Fruit fly (Drosophila melanogaster) whole organism, embryonic: ENCODE results near the gene cni.
A peak's percentile ranks its signal among the peaks of the same experiment; 100 is the strongest.

Source experiments
- Antp ChIP-seq: fragments of 200-800 bp; sonication (Bioruptor generic); optimal IDR thresholded peaks from 3 replicates; lab custom pipeline; 2016; ENCODE audit warnings: missing biosample characterization, missing genetic modification characterization
- Atf-2 ChIP-seq: fragments of 200-800 bp; sonication (Bioruptor generic); optimal IDR thresholded peaks from 2 replicates; lab custom pipeline; 2016; ENCODE audit warnings: missing biosample characterization, missing genetic modification characterization
- C15 ChIP-seq: fragments of 200-800 bp; sonication (Bioruptor generic); IDR thresholded peaks from 3 replicates; pipeline ENCODE4 v1.3.6; 2022; ENCODE audit warnings: missing biosample characterization, missing genetic modification characterization
- CG10321 ChIP-seq: fragments of 200-800 bp; sonication (Bioruptor generic); IDR thresholded peaks from 2 replicates; pipeline ENCODE4 v1.3.6; 2022; ENCODE audit warnings: missing biosample characterization, missing genetic modification characterization
- CG10462 ChIP-seq: fragments of 200-800 bp; sonication (Bioruptor generic); optimal IDR thresholded peaks from 2 replicates; lab custom pipeline; 2016; ENCODE audit warnings: missing biosample characterization, missing genetic modification characterization
- CG10565 ChIP-seq: fragments of 200-800 bp; sonication (Bioruptor generic); optimal IDR thresholded peaks from 3 replicates; lab custom pipeline; 2016; ENCODE audit warnings: missing biosample characterization, mild to moderate bottlenecking, missing genetic modification characterization
- CG11085 ChIP-seq: fragments of 200-800 bp; sonication (Bioruptor generic); IDR thresholded peaks from 2 replicates; pipeline ENCODE4 v1.3.6; 2022; ENCODE audit warnings: missing biosample characterization, missing genetic modification characterization
- CG11560 ChIP-seq: fragments of 200-800 bp; sonication (Bioruptor generic); IDR thresholded peaks from 3 replicates; pipeline ENCODE4 v1.3.6; 2022; ENCODE audit warnings: missing biosample characterization, missing genetic modification characterization
- CG12104 ChIP-seq: fragments of 200-800 bp; sonication (Bioruptor generic); optimal IDR thresholded peaks from 3 replicates; lab custom pipeline; 2016; ENCODE audit warnings: missing biosample characterization, missing genetic modification characterization
- CG13123 ChIP-seq: fragments of 200-800 bp; sonication (Bioruptor generic); optimal IDR thresholded peaks from 2 replicates; lab custom pipeline; 2016; ENCODE audit warnings: missing biosample characterization, missing genetic modification characterization
- CG15011 ChIP-seq: fragments of 200-800 bp; sonication (Bioruptor generic); optimal IDR thresholded peaks from 3 replicates; lab custom pipeline; 2018; ENCODE audit warnings: missing biosample characterization, mild to moderate bottlenecking, missing genetic modification characterization
- CG17568 ChIP-seq: fragments of 200-800 bp; sonication (Bioruptor generic); optimal IDR thresholded peaks from 2 replicates; lab custom pipeline; 2018; ENCODE audit warnings: missing biosample characterization, mild to moderate bottlenecking, missing genetic modification characterization, moderate library complexity
- CG31224 ChIP-seq: fragments of 200-800 bp; sonication (Bioruptor generic); IDR thresholded peaks from 2 replicates; pipeline ENCODE4 v1.3.6; 2022; ENCODE audit warnings: missing biosample characterization, missing genetic modification characterization
- CG4730 ChIP-seq: fragments of 200-800 bp; sonication (Bioruptor generic); IDR thresholded peaks from 2 replicates; pipeline ENCODE4 v1.3.6; 2022; ENCODE audit warnings: missing biosample characterization, missing genetic modification characterization
- CG6254 ChIP-seq: fragments of 200-800 bp; sonication (Bioruptor generic); optimal IDR thresholded peaks from 3 replicates; lab custom pipeline; 2017; ENCODE audit warnings: mild to moderate bottlenecking, missing biosample characterization, missing genetic modification reagents, missing genetic modification characterization
- CG6765 ChIP-seq: fragments of 200-800 bp; sonication (Bioruptor generic); optimal IDR thresholded peaks from 3 replicates; lab custom pipeline; 2017; ENCODE audit warnings: missing biosample characterization, mild to moderate bottlenecking, missing genetic modification characterization
- CG7271 ChIP-seq: fragments of 200-800 bp; sonication (Bioruptor generic); optimal IDR thresholded peaks from 2 replicates; lab custom pipeline; 2018; ENCODE audit warnings: missing biosample characterization, mild to moderate bottlenecking, missing genetic modification characterization, moderate library complexity
- CG8089 ChIP-seq: fragments of 200-800 bp; sonication (Bioruptor generic); optimal IDR thresholded peaks from 3 replicates; lab custom pipeline; 2016; ENCODE audit warnings: missing biosample characterization, missing genetic modification characterization
- CG8359 ChIP-seq: fragments of 200-800 bp; sonication (Bioruptor generic); optimal IDR thresholded peaks from 2 replicates; lab custom pipeline; 2017; ENCODE audit warnings: missing biosample characterization, mild to moderate bottlenecking, missing genetic modification characterization, borderline replicate concordance
- CG8924 ChIP-seq: fragments of 200-800 bp; optimal IDR thresholded peaks from 3 replicates; lab custom pipeline; 2019; ENCODE audit warnings: missing biosample characterization, mild to moderate bottlenecking, missing genetic modification characterization, moderate library complexity
- CG9215 ChIP-seq: fragments of 200-800 bp; sonication (Bioruptor generic); IDR thresholded peaks from 2 replicates; pipeline ENCODE4 v1.3.6; 2022; ENCODE audit warnings: missing biosample characterization, missing genetic modification characterization
- CkIIα-i1 ChIP-seq: fragments of 200-800 bp; sonication (Bioruptor generic); IDR thresholded peaks from 2 replicates; pipeline ENCODE4 v1.3.6; 2022; ENCODE audit warnings: missing biosample characterization, missing genetic modification characterization
- Dp ChIP-seq: fragments of 200-800 bp; sonication (Bioruptor generic); optimal IDR thresholded peaks from 2 replicates; lab custom pipeline; 2018; ENCODE audit warnings: missing biosample characterization, mild to moderate bottlenecking, missing genetic modification characterization, moderate library complexity
- Fer2 ChIP-seq: fragments of 200-800 bp; sonication (Bioruptor generic); optimal IDR thresholded peaks from 2 replicates; lab custom pipeline; 2018; ENCODE audit warnings: missing biosample characterization, mild to moderate bottlenecking, missing genetic modification characterization, moderate library complexity
- H15 ChIP-seq: fragments of 200-800 bp; sonication (Bioruptor generic); IDR thresholded peaks from 3 replicates; pipeline ENCODE4 v1.3.6; 2022; ENCODE audit warnings: missing biosample characterization, missing genetic modification characterization
- HLH4C ChIP-seq: fragments of 200-800 bp; sonication (Bioruptor generic); IDR thresholded peaks from 3 replicates; pipeline ENCODE4 v1.3.6; 2022; ENCODE audit warnings: missing biosample characterization, missing genetic modification characterization; ENCODE audit not compliant: partially characterized antibody
- Hey ChIP-seq: fragments of 200-800 bp; sonication (Bioruptor generic); optimal IDR thresholded peaks from 3 replicates; lab custom pipeline; 2018; ENCODE audit warnings: missing biosample characterization, mild to moderate bottlenecking, missing genetic modification characterization
- Kr ChIP-seq: fragments of 200-800 bp; sonication (Bioruptor generic); optimal IDR thresholded peaks from 2 replicates; lab custom pipeline; 2017; ENCODE audit warnings: missing biosample characterization, mild to moderate bottlenecking, missing genetic modification characterization
- Lhr ChIP-seq: fragments of 200-800 bp; sonication (Bioruptor generic); optimal IDR thresholded peaks from 3 replicates; lab custom pipeline; 2017; ENCODE audit warnings: mild to moderate bottlenecking, missing biosample characterization, missing genetic modification reagents, missing genetic modification characterization
- Mad ChIP-seq: fragments of 200-800 bp; sonication (Bioruptor generic); optimal IDR thresholded peaks from 2 replicates; lab custom pipeline; 2016; ENCODE audit warnings: missing biosample characterization, missing genetic modification characterization
- NK7.1 ChIP-seq: fragments of 200-800 bp; sonication (Bioruptor generic); optimal IDR thresholded peaks from 3 replicates; lab custom pipeline; 2016; ENCODE audit warnings: missing biosample characterization, missing genetic modification characterization
- Oaz ChIP-seq: fragments of 200-800 bp; sonication (Bioruptor generic); IDR thresholded peaks from 2 replicates; pipeline ENCODE4 v1.3.6; 2022; ENCODE audit warnings: missing biosample characterization, missing genetic modification characterization
- Opbp ChIP-seq: fragments of 200-800 bp; sonication (Bioruptor generic); IDR thresholded peaks from 3 replicates; pipeline ENCODE4 v1.3.6; 2022; ENCODE audit warnings: missing biosample characterization, missing genetic modification characterization; ENCODE audit not compliant: partially characterized antibody
- Poxn ChIP-seq: fragments of 200-800 bp; sonication (Bioruptor generic); IDR thresholded peaks from 2 replicates; pipeline ENCODE4 v1.3.6; 2022; ENCODE audit warnings: missing biosample characterization, missing genetic modification characterization
- Ptx1 ChIP-seq: fragments of 200-800 bp; sonication (Bioruptor generic); IDR thresholded peaks from 2 replicates; pipeline ENCODE4 v1.3.6; 2022; ENCODE audit warnings: missing biosample characterization, missing genetic modification characterization
- Rfx ChIP-seq: fragments of 200-800 bp; sonication (Bioruptor generic); IDR thresholded peaks from 2 replicates; pipeline ENCODE4 v1.3.6; 2022; ENCODE audit warnings: missing biosample characterization, missing genetic modification characterization
- Sox102F ChIP-seq: fragments of 200-800 bp; sonication (Bioruptor generic); optimal IDR thresholded peaks from 2 replicates; lab custom pipeline; 2018; ENCODE audit warnings: missing biosample characterization, mild to moderate bottlenecking, missing genetic modification characterization, moderate library complexity
- bab2 ChIP-seq: fragments of 200-800 bp; sonication (Bioruptor generic); optimal IDR thresholded peaks from 2 replicates; lab custom pipeline; 2016; ENCODE audit warnings: missing biosample characterization, missing genetic modification characterization
- chn ChIP-seq: fragments of 200-800 bp; sonication (Bioruptor generic); optimal IDR thresholded peaks from 2 replicates; lab custom pipeline; 2016; ENCODE audit warnings: missing biosample characterization, missing genetic modification characterization
- crp ChIP-seq, 2 experiments: fragments of 200-800 bp; sonication (Bioruptor generic); optimal IDR thresholded peaks; 2 replicates in 1 of 2; 3 replicates in 1 of 2; lab custom pipeline; 2017; ENCODE audit warnings: missing biosample characterization in 2 of 2, missing genetic modification characterization in 2 of 2, mild to moderate bottlenecking in 1 of 2, moderate library complexity in 1 of 2
- gsb ChIP-seq: fragments of 200-800 bp; sonication (Bioruptor generic); IDR thresholded peaks from 2 replicates; pipeline ENCODE4 v1.3.6; 2022; ENCODE audit warnings: missing biosample characterization, missing genetic modification characterization
- hth ChIP-seq: fragments of >200 bp; optimal IDR thresholded peaks from 2 replicates; lab custom pipeline; 2017; ENCODE audit warnings: inconsistent platforms
- jigr1 ChIP-seq: fragments of 200-800 bp; sonication (Bioruptor generic); IDR thresholded peaks from 3 replicates; pipeline ENCODE4 v1.3.6; 2022; ENCODE audit warnings: missing biosample characterization, missing genetic modification characterization
- kni ChIP-seq: fragments of 200-800 bp; sonication (Bioruptor generic); optimal IDR thresholded peaks from 3 replicates; lab custom pipeline; 2017; ENCODE audit warnings: mild to moderate bottlenecking, missing biosample characterization, missing genetic modification reagents, missing genetic modification characterization
- luna ChIP-seq: fragments of 200-800 bp; sonication (Bioruptor generic); optimal IDR thresholded peaks from 2 replicates; lab custom pipeline; 2016; ENCODE audit warnings: missing biosample characterization, missing genetic modification characterization
- schlank ChIP-seq: fragments of 200-800 bp; sonication (Bioruptor generic); optimal IDR thresholded peaks from 2 replicates; lab custom pipeline; 2018; ENCODE audit warnings: missing biosample characterization, mild to moderate bottlenecking, missing genetic modification characterization
- sens ChIP-seq: fragments of 200-800 bp; sonication (Bioruptor generic); peaks from one replicate; lab custom pipeline; 2016; ENCODE audit warnings: missing biosample characterization, missing genetic modification characterization
- slbo ChIP-seq: fragments of 200-800 bp; sonication (Bioruptor generic); IDR thresholded peaks from 2 replicates; pipeline ENCODE4 v1.3.6; 2022; ENCODE audit warnings: missing biosample characterization, missing genetic modification characterization
- sug ChIP-seq: fragments of 200-800 bp; optimal IDR thresholded peaks from 2 replicates; lab custom pipeline; 2019; ENCODE audit warnings: missing biosample characterization, mild to moderate bottlenecking, missing genetic modification characterization, moderate library complexity
- tap ChIP-seq: fragments of 200-800 bp; optimal IDR thresholded peaks from 3 replicates; lab custom pipeline; 2019; ENCODE audit warnings: missing biosample characterization, mild to moderate bottlenecking, missing genetic modification characterization, moderate library complexity
- tgo ChIP-seq: fragments of 200-800 bp; sonication (Bioruptor generic); IDR thresholded peaks from 3 replicates; pipeline ENCODE4 v1.3.6; 2022; ENCODE audit warnings: missing biosample characterization, missing genetic modification characterization
- tin ChIP-seq: fragments of 200-800 bp; sonication (Bioruptor generic); optimal IDR thresholded peaks from 3 replicates; lab custom pipeline; 2016; ENCODE audit warnings: missing biosample characterization, missing genetic modification characterization

The cni gene

DNA sequence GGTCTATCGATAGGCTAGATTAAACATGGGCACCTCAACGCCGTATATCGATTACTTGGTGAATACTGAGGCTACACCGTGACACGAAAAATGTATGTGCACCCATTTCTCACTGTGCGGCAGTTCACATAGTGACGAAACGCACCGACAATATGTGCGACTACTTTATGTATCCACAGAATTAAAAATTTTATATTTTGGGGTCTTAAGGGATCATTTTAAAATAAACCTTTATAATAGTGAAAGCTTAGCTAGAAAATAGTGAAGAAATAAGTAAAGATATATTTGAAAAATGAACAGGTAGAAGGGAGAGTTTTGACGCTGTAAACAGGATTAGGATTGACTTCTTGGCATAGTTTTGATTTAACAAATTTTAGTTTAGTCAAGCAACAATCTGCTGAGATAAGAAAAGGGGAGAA lies 18.6 kb upstream of the cni start, which contains the start of gene mRpL4 (continued):
- no peak for TF ChIP-seq CG11560
- TF ChIP-seq Kr (GFP tag; lab: Kevin White, UChicago): no peak
- TF ChIP-seq C15 (GFP tag; lab: Robert Waterston, UW): 0 out of 3 replicates have a peak, but pooled peaks have one; percentile 26
- peak; percentile 13 for TF ChIP-seq Fer2 (tag; lab: Kevin White, UChicago)
- TF ChIP-seq tgo: peak; percentile 27; the same call in 1 of the 3 replicates
- TF ChIP-seq CG8359 (GFP tag; lab: Kevin White, UChicago): no peak
- TF ChIP-seq Oaz: peak; percentile 58
- TF ChIP-seq CG10462 (GFP tag; lab: Kevin White, UChicago): peak; percentile 52
- peak; percentile 81; the same call in 1 of the 2 replicates for TF ChIP-seq Rfx (GFP tag; lab: Robert Waterston, UW)
- peak; percentile 37 for TF ChIP-seq tap (tag; lab: Kevin White, UChicago)
- peak; percentile 88 for TF ChIP-seq Antp
- no peak for TF ChIP-seq CG15011 (GFP tag; lab: Kevin White, UChicago)
- TF ChIP-seq CG6254 (GFP tag; lab: Kevin White, UChicago): peak; percentile 17
- TF ChIP-seq CG17568 (GFP tag; lab: Kevin White, UChicago): no peak
- peak; percentile 80 for TF ChIP-seq chn (GFP tag; lab: Kevin White, UChicago)
- TF ChIP-seq tin (GFP tag; lab: Kevin White, UChicago): peak; percentile 85
- TF ChIP-seq HLH4C (GFP tag; lab: Robert Waterston, UW): peak; percentile 97
- no peak for TF ChIP-seq CG12104 (GFP tag; lab: Kevin White, UChicago)
- peak; percentile 96 for TF ChIP-seq sens
- peak; percentile 57 for TF ChIP-seq CG8924 (tag; lab: Kevin White, UChicago)
- TF ChIP-seq sug (tag; lab: Kevin White, UChicago): no peak
- TF ChIP-seq jigr1: no peak
- TF ChIP-seq CG8089 (GFP tag; lab: Kevin White, UChicago): peak; percentile 71
- peak; percentile 75 for TF ChIP-seq Ptx1
- TF ChIP-seq CkIIα-i1 (GFP tag; lab: Robert Waterston, UW): no peak
- TF ChIP-seq Dp: peak; percentile 48
- TF ChIP-seq crp (GFP tag; optimal IDR thresholded peaks at IDR 0.05; lab: Kevin White, UChicago): peak in 1 of 2 experiments; percentile 31
- peak; percentile 62 for TF ChIP-seq Sox102F (GFP tag; lab: Kevin White, UChicago)
- TF ChIP-seq CG31224 (GFP tag; lab: Robert Waterston, UW): peak; percentile 66
- TF ChIP-seq CG10565: no peak
- no peak for TF ChIP-seq Hey (tag; lab: Kevin White, UChicago)
- TF ChIP-seq luna (GFP tag; lab: Kevin White, UChicago): peak; percentile 29
- peak; percentile 40 for TF ChIP-seq Atf-2
- peak; percentile 86 for TF ChIP-seq slbo (GFP tag; lab: Robert Waterston, UW)
- no peak for TF ChIP-seq NK7.1 (GFP tag; lab: Kevin White, UChicago)
- peak; percentile 99 for TF ChIP-seq Opbp (GFP tag; lab: Robert Waterston, UW)
- peak; percentile 24 for TF ChIP-seq kni (GFP tag; lab: Kevin White, UChicago)
- TF ChIP-seq gsb (GFP tag; lab: Robert Waterston, UW): peak; percentile 14; the same call in 1 of the 2 replicates
- TF ChIP-seq CG4730 (GFP tag; lab: Robert Waterston, UW): peak; percentile 47; the same call in 1 of the 2 replicates
- TF ChIP-seq Lhr: peak; percentile 69
- no peak for TF ChIP-seq Mad (GFP tag; lab: Kevin White, UChicago)
- 0 out of 2 replicates have a peak, but pooled peaks have one; percentile 18 for TF ChIP-seq CG11085 (GFP tag; lab: Robert Waterston, UW)
- TF ChIP-seq CG13123 (GFP tag; lab: Kevin White, UChicago): peak; percentile 59
- TF ChIP-seq H15 (GFP tag; lab: Robert Waterston, UW): peak; percentile 65; the same call in 2 of the 3 replicates
- no peak for TF ChIP-seq CG7271 (tag; lab: Kevin White, UChicago)
- no peak for TF ChIP-seq CG10321 (GFP tag; lab: Robert Waterston, UW)
- TF ChIP-seq CG6765 (GFP tag; lab: Kevin White, UChicago): no peak
- peak; percentile 5 for TF ChIP-seq schlank (tag; lab: Kevin White, UChicago)
- TF ChIP-seq Poxn: no peak
- TF ChIP-seq hth (lab: Kevin White, UChicago): no peak
- TF ChIP-seq CG9215: peak; percentile 51
- peak; percentile 70 for TF ChIP-seq bab2 (GFP tag; lab: Kevin White, UChicago)
